Worm (Caenorhabditis elegans): ENCODE results near the gene T28A8.8.

Gene T28A8.8

ce11 chrIII:13465918-13466592 is 36.6 kb upstream of the T28A8.8 start, which contains the start of gene cdk-5:
Gene cdk-5, minus strand, starts transcription at chrIII:13466342.
- TF ChIP-seq nhr-237 (tag; optimal IDR thresholded peaks at IDR 0.05) (no peak), elt-2 (tag; optimal IDR thresholded peaks at IDR 0.05) (peak; percentile 50), nhr-76 (tag; optimal IDR thresholded peaks at IDR 0.05) (no peak), nhr-77 (tag; optimal IDR thresholded peaks at IDR 0.05) (peak; percentile 28), fkh-10 (GFP tag; optimal IDR thresholded peaks at IDR 0.05) (peak; percentile 51), ceh-16 (tag; optimal IDR thresholded peaks at IDR 0.05) (no peak), pha-4 (tag; optimal IDR thresholded peaks at IDR 0.05) (peak; percentile 97), fos-1 (tag; optimal IDR thresholded peaks at IDR 0.05) (no peak), nhr-25 (tag; optimal IDR thresholded peaks at IDR 0.05) (peak; percentile 91), nhr-23 (tag; optimal IDR thresholded peaks at IDR 0.05) (peak; percentile 95), mml-1 (tag; optimal IDR thresholded peaks at IDR 0.05) (no peak), pqm-1 (tag; optimal IDR thresholded peaks at IDR 0.05) (peak; percentile 61), mdl-1 (tag; optimal IDR thresholded peaks at IDR 0.05) (no peak), hmg-11 (tag; optimal IDR thresholded peaks at IDR 0.05) (peak; percentile 49), fkh-2 (tag; optimal IDR thresholded peaks at IDR 0.05) (no peak), ztf-11 (tag; optimal IDR thresholded peaks at IDR 0.05) (no peak), tbx-2 (tag; optimal IDR thresholded peaks at IDR 0.05) (peak; percentile 71), ceh-82 (tag; optimal IDR thresholded peaks at IDR 0.05) (peak; percentile 48), nhr-11 (tag; optimal IDR thresholded peaks at IDR 0.05) (no peak), daf-12 (tag; optimal IDR thresholded peaks at IDR 0.05) (no peak), nhr-43 (tag; optimal IDR thresholded peaks at IDR 0.05; ENCODE audit: poor library complexity, severe bottlenecking) (peak; percentile 90), elt-1 (tag; optimal IDR thresholded peaks at IDR 0.05) (peak; percentile 60), lin-39 (tag; optimal IDR thresholded peaks at IDR 0.05) (peak; percentile 56), lsy-12 (tag; optimal IDR thresholded peaks at IDR 0.05) (peak; percentile 76), aly-2 (tag; optimal IDR thresholded peaks at IDR 0.05) (no peak), ztf-4 (tag; optimal IDR thresholded peaks at IDR 0.05) (peak; percentile 49), eor-1 (tag; optimal IDR thresholded peaks at IDR 0.05) (peak in 1 of 2 experiments; percentile 58), skn-1 (tag; optimal IDR thresholded peaks at IDR 0.05) (peak; percentile 89), nhr-67 (tag; optimal IDR thresholded peaks at IDR 0.05) (no peak), R02D3.7 (tag; optimal IDR thresholded peaks at IDR 0.05) (peak; percentile 34), nhr-12 (tag; optimal IDR thresholded peaks at IDR 0.05) (no peak), elt-3 (tag; optimal IDR thresholded peaks at IDR 0.05) (no peak), egl-27 (tag; optimal IDR thresholded peaks at IDR 0.05) (no peak), zag-1 (tag; optimal IDR thresholded peaks at IDR 0.05) (no peak), sea-2 (GFP tag; optimal IDR thresholded peaks at IDR 0.05) (no peak), lin-15B (tag; optimal IDR thresholded peaks at IDR 0.05) (peak; percentile 86), jun-1 (tag; optimal IDR thresholded peaks at IDR 0.05) (peak; percentile 84), unc-62 (GFP tag; optimal IDR thresholded peaks at IDR 0.05) (no peak), ceh-28 (tag; optimal IDR thresholded peaks at IDR 0.05) (peak; percentile 95), ceh-9 (tag; optimal IDR thresholded peaks at IDR 0.05) (no peak), ZK546.5 (tag; optimal IDR thresholded peaks at IDR 0.05) (peak; percentile 64), ama-1 (optimal IDR thresholded peaks at IDR 0.05) (peak; percentile 74), nhr-28 (tag; optimal IDR thresholded peaks at IDR 0.05) (no peak), unc-39 (tag; optimal IDR thresholded peaks at IDR 0.05) (no peak), egl-5 (tag; optimal IDR thresholded peaks at IDR 0.05) (no peak), nfya-1 (tag; optimal IDR thresholded peaks at IDR 0.05; ENCODE audit: insufficient read depth) (peak; percentile 95), snpc-4 (tag; optimal IDR thresholded peaks at IDR 0.05) (peak; percentile 82)
